Fruit fly (Drosophila melanogaster) whole organism, embryonic: Measurements from ENCODE around the gene AcCoAS.
A peak's percentile ranks its signal among the peaks of the same experiment; 100 is the strongest.

Experiments used
- Bgb ChIP-seq: fragments of 200-800 bp; sonication (Bioruptor generic); IDR thresholded peaks from 2 replicates; pipeline ENCODE4 v1.3.6; 2022; ENCODE audit warnings: missing biosample characterization, missing genetic modification characterization; ENCODE audit not compliant: partially characterized antibody
- CG10321 ChIP-seq: fragments of 200-800 bp; sonication (Bioruptor generic); IDR thresholded peaks from 2 replicates; pipeline ENCODE4 v1.3.6; 2022; ENCODE audit warnings: missing biosample characterization, missing genetic modification characterization
- CG11456 ChIP-seq: fragments of 200-800 bp; sonication (Bioruptor generic); IDR thresholded peaks from 3 replicates; pipeline ENCODE4 v1.3.6; 2022; ENCODE audit warnings: missing biosample characterization, missing genetic modification characterization
- CG12659 ChIP-seq: fragments of 200-800 bp; sonication (Bioruptor generic); optimal IDR thresholded peaks from 3 replicates; lab custom pipeline; 2017; ENCODE audit warnings: mild to moderate bottlenecking, missing biosample characterization, missing genetic modification reagents, missing genetic modification characterization
- CG12744 ChIP-seq: fragments of 200-800 bp; sonication (Bioruptor generic); optimal IDR thresholded peaks from 2 replicates; lab custom pipeline; 2016; ENCODE audit warnings: missing biosample characterization, missing genetic modification characterization
- CG14710 ChIP-seq: fragments of 200-800 bp; sonication (Bioruptor generic); optimal IDR thresholded peaks from 3 replicates; lab custom pipeline; 2019; ENCODE audit warnings: missing biosample characterization, mild to moderate bottlenecking, missing genetic modification characterization, moderate library complexity
- CG15601 ChIP-seq: fragments of 200-800 bp; sonication (Bioruptor generic); optimal IDR thresholded peaks from 3 replicates; lab custom pipeline; 2019; ENCODE audit warnings: missing biosample characterization, mild to moderate bottlenecking, missing genetic modification characterization, moderate library complexity
- CG16813 ChIP-seq: fragments of 200-800 bp; sonication (Bioruptor generic); IDR thresholded peaks from 3 replicates; pipeline ENCODE4 v1.3.6; 2022; ENCODE audit warnings: missing biosample characterization, missing genetic modification characterization; ENCODE audit not compliant: partially characterized antibody
- CG17186 ChIP-seq: fragments of 200-800 bp; sonication (Bioruptor generic); optimal IDR thresholded peaks from 3 replicates; lab custom pipeline; 2017; ENCODE audit warnings: missing biosample characterization, missing genetic modification reagents, missing genetic modification characterization
- CG2116 ChIP-seq: fragments of 200-800 bp; sonication (Bioruptor generic); optimal IDR thresholded peaks from 3 replicates; lab custom pipeline; 2018; ENCODE audit warnings: missing biosample characterization, mild to moderate bottlenecking, missing genetic modification characterization
- CG2712 ChIP-seq: fragments of 200-800 bp; optimal IDR thresholded peaks from 3 replicates; lab custom pipeline; 2019; ENCODE audit warnings: missing biosample characterization, mild to moderate bottlenecking, missing genetic modification characterization, moderate library complexity
- CG30020 ChIP-seq: fragments of 200-800 bp; optimal IDR thresholded peaks from 2 replicates; lab custom pipeline; 2019; ENCODE audit warnings: missing biosample characterization, mild to moderate bottlenecking, missing genetic modification characterization, moderate library complexity
- CG30403 ChIP-seq: fragments of 200-800 bp; sonication (Bioruptor generic); optimal IDR thresholded peaks from 3 replicates; lab custom pipeline; 2016; ENCODE audit warnings: missing biosample characterization, missing genetic modification characterization
- CG34224 ChIP-seq: fragments of 200-800 bp; sonication (Bioruptor generic); IDR thresholded peaks from 3 replicates; pipeline ENCODE4 v1.3.6; 2022; ENCODE audit warnings: missing biosample characterization, missing genetic modification characterization; ENCODE audit not compliant: partially characterized antibody
- CG34376 ChIP-seq: fragments of 200-800 bp; sonication (Bioruptor generic); optimal IDR thresholded peaks from 2 replicates; lab custom pipeline; 2018; ENCODE audit warnings: missing biosample characterization, mild to moderate bottlenecking, missing genetic modification characterization
- CG4282 ChIP-seq: fragments of 200-800 bp; sonication (Bioruptor generic); optimal IDR thresholded peaks from 2 replicates; lab custom pipeline; 2016; ENCODE audit warnings: missing biosample characterization, missing genetic modification characterization
- CG4617 ChIP-seq: fragments of 200-800 bp; sonication (Bioruptor generic); optimal IDR thresholded peaks from 3 replicates; lab custom pipeline; 2016; ENCODE audit warnings: missing biosample characterization, missing genetic modification characterization, borderline replicate concordance
- CG8478 ChIP-seq: fragments of >200 bp; optimal IDR thresholded peaks from 2 replicates; lab custom pipeline; 2018
- Doc3 ChIP-seq: fragments of 200-800 bp; sonication (Bioruptor generic); IDR thresholded peaks from 3 replicates; pipeline ENCODE4 v1.3.6; 2022; ENCODE audit warnings: missing biosample characterization, missing genetic modification characterization; ENCODE audit not compliant: partially characterized antibody
- E2f2 ChIP-seq: fragments of 200-800 bp; sonication (Bioruptor generic); IDR thresholded peaks from 2 replicates; pipeline ENCODE4 v1.3.6; 2022; ENCODE audit warnings: missing biosample characterization, missing genetic modification characterization
- MTF-1 ChIP-seq: fragments of 200-800 bp; sonication (Bioruptor generic); optimal IDR thresholded peaks from 2 replicates; lab custom pipeline; 2018; ENCODE audit warnings: missing biosample characterization, mild to moderate bottlenecking, missing genetic modification characterization, borderline replicate concordance
- Meics ChIP-seq: fragments of 200-800 bp; sonication (Bioruptor generic); optimal IDR thresholded peaks from 2 replicates; lab custom pipeline; 2017; ENCODE audit warnings: missing biosample characterization, mild to moderate bottlenecking, missing genetic modification characterization
- Opbp ChIP-seq: fragments of 200-800 bp; sonication (Bioruptor generic); IDR thresholded peaks from 3 replicates; pipeline ENCODE4 v1.3.6; 2022; ENCODE audit warnings: missing biosample characterization, missing genetic modification characterization; ENCODE audit not compliant: partially characterized antibody
- Pdp1 ChIP-seq, 2 experiments: fragments of 200-800 bp; sonication (Bioruptor generic); optimal IDR thresholded peaks; 3 replicates each; lab custom pipeline; 2016; ENCODE audit warnings: missing biosample characterization in 2 of 2, missing genetic modification characterization in 2 of 2, mild to moderate bottlenecking in 1 of 2, moderate library complexity in 1 of 2
- Rx ChIP-seq: fragments of 200-800 bp; sonication (Bioruptor generic); IDR thresholded peaks from 2 replicates; pipeline ENCODE4 v1.3.6; 2022; ENCODE audit warnings: missing biosample characterization, missing genetic modification characterization
- Sin3A ChIP-seq: fragments of >200 bp; optimal IDR thresholded peaks from 2 replicates; lab custom pipeline; 2018
- Sox100B ChIP-seq: fragments of 200-800 bp; sonication (Bioruptor generic); optimal IDR thresholded peaks from 3 replicates; lab custom pipeline; 2018; ENCODE audit warnings: missing biosample characterization, mild to moderate bottlenecking, missing genetic modification characterization
- YL-1 ChIP-seq: fragments of 200-800 bp; sonication (Bioruptor generic); optimal IDR thresholded peaks from 3 replicates; lab custom pipeline; 2017; ENCODE audit warnings: missing biosample characterization, mild to moderate bottlenecking, missing genetic modification characterization
- ac ChIP-seq: fragments of 200-800 bp; sonication (Bioruptor generic); optimal IDR thresholded peaks from 3 replicates; lab custom pipeline; 2017; ENCODE audit warnings: missing biosample characterization, mild to moderate bottlenecking, missing genetic modification characterization
- chinmo ChIP-seq: fragments of 200-800 bp; sonication (Bioruptor generic); IDR thresholded peaks from 4 replicates; pipeline ENCODE4 v1.3.6; 2022; ENCODE audit warnings: missing biosample characterization, missing genetic modification characterization; ENCODE audit not compliant: partially characterized antibody
- exex ChIP-seq: fragments of 200-800 bp; sonication (Bioruptor generic); optimal IDR thresholded peaks from 4 replicates; lab custom pipeline; 2018; ENCODE audit warnings: missing biosample characterization, mild to moderate bottlenecking, missing genetic modification characterization, moderate library complexity
- gem ChIP-seq: fragments of 200-800 bp; sonication (Bioruptor generic); optimal IDR thresholded peaks from 2 replicates; lab custom pipeline; 2019; ENCODE audit warnings: missing biosample characterization, mild to moderate bottlenecking, missing genetic modification characterization, moderate library complexity
- ham ChIP-seq: fragments of 200-800 bp; sonication (Bioruptor generic); IDR thresholded peaks from 2 replicates; pipeline ENCODE4 v1.3.6; 2022; ENCODE audit warnings: missing biosample characterization, missing genetic modification characterization
- hb ChIP-seq: fragments of 200-800 bp; sonication (Bioruptor generic); IDR thresholded peaks from 3 replicates; pipeline ENCODE4 v1.3.6; 2022; ENCODE audit warnings: missing biosample characterization, missing genetic modification characterization; ENCODE audit not compliant: partially characterized antibody
- jing ChIP-seq: fragments of 200-800 bp; sonication (Bioruptor generic); optimal IDR thresholded peaks from 2 replicates; lab custom pipeline; 2018; ENCODE audit warnings: missing biosample characterization, mild to moderate bottlenecking, missing genetic modification characterization
- nerfin-1 ChIP-seq: fragments of 200-800 bp; sonication (Bioruptor generic); optimal IDR thresholded peaks from 3 replicates; lab custom pipeline; 2019; ENCODE audit warnings: missing biosample characterization, mild to moderate bottlenecking, missing genetic modification characterization, moderate library complexity
- nom ChIP-seq: fragments of 200-800 bp; sonication (Bioruptor generic); optimal IDR thresholded peaks from 2 replicates; lab custom pipeline; 2017; ENCODE audit warnings: missing biosample characterization, missing genetic modification characterization, mild to moderate bottlenecking, moderate library complexity, missing genetic modification reagents
- org-1 ChIP-seq: fragments of 200-800 bp; sonication (Bioruptor generic); optimal IDR thresholded peaks from 2 replicates; lab custom pipeline; 2017; ENCODE audit warnings: missing biosample characterization, missing genetic modification characterization
- phol ChIP-seq: fragments of 200-800 bp; sonication (Bioruptor generic); optimal IDR thresholded peaks from 3 replicates; lab custom pipeline; 2018; ENCODE audit warnings: missing biosample characterization, mild to moderate bottlenecking, missing genetic modification characterization, moderate library complexity
- pnt ChIP-seq: fragments of 200-800 bp; sonication (Bioruptor generic); optimal IDR thresholded peaks from 3 replicates; lab custom pipeline; 2016; ENCODE audit warnings: missing biosample characterization, missing genetic modification characterization
- sens ChIP-seq: fragments of 200-800 bp; sonication (Bioruptor generic); peaks from one replicate; lab custom pipeline; 2016; ENCODE audit warnings: missing biosample characterization, missing genetic modification characterization
- slbo ChIP-seq: fragments of 200-800 bp; sonication (Bioruptor generic); IDR thresholded peaks from 2 replicates; pipeline ENCODE4 v1.3.6; 2022; ENCODE audit warnings: missing biosample characterization, missing genetic modification characterization
- so ChIP-seq: fragments of 200-800 bp; sonication (Bioruptor generic); IDR thresholded peaks from 3 replicates; pipeline ENCODE4 v1.3.6; 2022; ENCODE audit warnings: missing biosample characterization, missing genetic modification characterization
- stwl ChIP-seq: fragments of 200-800 bp; sonication (Bioruptor generic); optimal IDR thresholded peaks from 3 replicates; lab custom pipeline; 2018; ENCODE audit warnings: missing biosample characterization, mild to moderate bottlenecking, missing genetic modification characterization, moderate library complexity
- sug ChIP-seq: fragments of 200-800 bp; optimal IDR thresholded peaks from 2 replicates; lab custom pipeline; 2019; ENCODE audit warnings: missing biosample characterization, mild to moderate bottlenecking, missing genetic modification characterization, moderate library complexity
- tx ChIP-seq: fragments of 200-800 bp; sonication (Bioruptor generic); optimal IDR thresholded peaks from 2 replicates; lab custom pipeline; 2016; ENCODE audit warnings: missing biosample characterization, missing genetic modification characterization
- wdn ChIP-seq: fragments of 200-800 bp; sonication (Bioruptor generic); IDR thresholded peaks from 2 replicates; pipeline ENCODE4 v1.3.6; 2022; ENCODE audit warnings: missing biosample characterization, missing genetic modification characterization

AcCoAS gene

DNA sequence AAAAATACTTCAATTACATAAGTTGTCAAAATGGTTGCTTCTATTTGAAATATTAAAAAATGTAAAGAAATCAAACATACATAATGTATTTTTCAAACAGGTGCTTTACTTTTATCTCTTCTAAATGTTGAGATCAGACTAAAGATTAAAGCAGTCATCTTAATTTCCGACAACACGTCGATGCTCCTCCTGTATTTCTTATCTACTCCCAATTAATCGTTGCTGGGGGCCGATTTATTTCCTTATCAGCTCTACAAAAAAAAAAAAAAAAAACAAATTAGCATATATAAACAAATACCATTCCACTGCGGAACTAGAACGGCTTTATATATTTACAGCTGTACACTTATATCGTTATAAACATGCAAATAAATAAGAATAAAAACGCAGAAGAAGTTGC lies 1.7 kb upstream of the AcCoAS start:
- TF ChIP-seq jing (GFP tag; lab: Kevin White, UChicago) = no peak
- TF ChIP-seq sug (tag; lab: Kevin White, UChicago) = peak; percentile 94
- TF ChIP-seq CG8478 (lab: Kevin White, UChicago) = no peak
- TF ChIP-seq sens = peak; percentile 43
- no peak for TF ChIP-seq pnt
- TF ChIP-seq ac (GFP tag; lab: Kevin White, UChicago) = no peak

DNA sequence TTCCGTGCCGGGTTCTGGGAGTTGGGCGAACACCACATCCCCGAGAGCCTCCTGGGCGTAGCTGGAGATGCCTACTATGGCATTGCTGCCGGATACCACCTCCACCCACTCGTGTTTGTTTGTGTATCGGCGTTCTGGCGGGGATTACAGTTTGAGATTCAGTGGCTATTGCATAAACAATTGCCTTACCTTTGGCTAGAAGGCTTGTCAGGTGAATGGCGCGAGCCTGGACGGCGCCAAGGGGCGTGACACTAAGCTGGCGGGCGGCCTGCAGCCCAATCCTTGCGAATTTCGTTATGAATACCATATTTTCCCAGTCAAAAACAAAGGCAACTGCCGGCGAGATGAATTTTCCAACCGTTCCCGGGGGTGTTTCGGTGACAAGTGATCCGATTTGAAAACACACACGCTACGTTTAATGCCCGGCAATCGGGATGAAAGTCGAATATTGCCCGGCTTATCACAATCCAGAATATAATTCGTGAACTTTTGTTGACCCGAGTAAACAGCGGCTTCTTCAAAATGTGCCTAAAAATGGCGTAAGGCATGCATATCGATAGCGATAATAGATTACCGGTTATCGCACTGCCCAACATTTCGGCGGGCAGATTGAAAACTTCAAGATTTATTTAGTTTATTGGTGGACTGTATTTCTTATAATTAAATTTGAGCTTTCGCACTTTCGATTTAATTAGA lies 1.1 kb upstream of the AcCoAS start, which contains the start of gene ppl:
TSS of gene ppl (minus strand) at position 511 of the 696 bp plus-strand sequence.
- peak; percentile 63 for TF ChIP-seq stwl (tag; lab: Kevin White, UChicago)
- no peak for TF ChIP-seq ham (GFP tag; lab: Robert Waterston, UW)
- TF ChIP-seq Sox100B (GFP tag; lab: Kevin White, UChicago) = peak; percentile 9
- TF ChIP-seq CG15601 (tag; lab: Kevin White, UChicago) = peak; percentile 7
- TF ChIP-seq Opbp (GFP tag; lab: Robert Waterston, UW) = peak; percentile 45; the same call in 2 of the 3 replicates
- TF ChIP-seq CG14710 (tag; lab: Kevin White, UChicago) = peak; percentile 23
- TF ChIP-seq Meics (GFP tag; lab: Kevin White, UChicago) = no peak
- peak; percentile 9 for TF ChIP-seq CG17186
- TF ChIP-seq hb = no peak
- TF ChIP-seq CG34224 = peak; percentile 66
- no peak for TF ChIP-seq so
- peak; percentile 9 for TF ChIP-seq CG12659
- TF ChIP-seq tx = no peak
- TF ChIP-seq MTF-1 (GFP tag; lab: Kevin White, UChicago) = peak; percentile 17
- peak; percentile 47 for TF ChIP-seq phol (tag; lab: Kevin White, UChicago)
- no peak for TF ChIP-seq slbo
- TF ChIP-seq Rx (GFP tag; lab: Robert Waterston, UW) = no peak
- TF ChIP-seq CG10321 (GFP tag; lab: Robert Waterston, UW) = no peak
- peak; percentile 56 for TF ChIP-seq YL-1 (GFP tag; lab: Kevin White, UChicago)
- peak; percentile 48; the same call in 2 of the 3 replicates for TF ChIP-seq Doc3 (GFP tag; lab: Robert Waterston, UW)
- TF ChIP-seq CG11456 = no peak
- TF ChIP-seq E2f2 (GFP tag; lab: Robert Waterston, UW) = peak; percentile 94
- TF ChIP-seq CG2116 (GFP tag; lab: Kevin White, UChicago) = peak; percentile 71
- peak; percentile 29 for TF ChIP-seq CG4617
- TF ChIP-seq nerfin-1 (tag; lab: Kevin White, UChicago) = peak; percentile 13
- no peak for TF ChIP-seq wdn (GFP tag; lab: Robert Waterston, UW)
- TF ChIP-seq CG30403 (GFP tag; lab: Kevin White, UChicago) = no peak
- TF ChIP-seq CG16813 = peak; percentile 49; the same call in 2 of the 3 replicates
- TF ChIP-seq Sin3A = peak; percentile 28
- TF ChIP-seq CG2712 = peak; percentile 17
- peak; percentile 1 for TF ChIP-seq CG4282 (GFP tag; lab: Kevin White, UChicago)
- peak; percentile 0 for TF ChIP-seq nom (GFP tag; lab: Kevin White, UChicago)
- TF ChIP-seq CG12744 (GFP tag; lab: Kevin White, UChicago) = no peak
- TF ChIP-seq Bgb (GFP tag; lab: Robert Waterston, UW) = peak; percentile 58
- TF ChIP-seq gem = peak; percentile 22
- peak; percentile 82 for TF ChIP-seq CG34376
- no peak for TF ChIP-seq CG30020 (tag; lab: Kevin White, UChicago)
- peak in 1 of 2 experiments; percentile 81 for TF ChIP-seq Pdp1 (GFP tag; optimal IDR thresholded peaks at IDR 0.05; lab: Kevin White, UChicago)
- 0 out of 4 replicates have a peak, but pooled peaks have one; percentile 42 for TF ChIP-seq chinmo (GFP tag; lab: Robert Waterston, UW)
- TF ChIP-seq exex (tag; lab: Kevin White, UChicago) = peak; percentile 27
- TF ChIP-seq org-1 (GFP tag; lab: Kevin White, UChicago) = no peak
